Fruit fly (Drosophila melanogaster) whole organism, embryonic: Measurements from ENCODE around the gene Psa.

Experiments
- Awh ChIP-seq: fragments of 200-800 bp; sonication (Bioruptor generic); IDR thresholded peaks from 2 replicates; pipeline ENCODE4, ENCODE4 v1.3.6; 2022; ENCODE audit warnings: missing biosample characterization, missing genetic modification characterization
- CG10654 ChIP-seq: fragments of 200-800 bp; sonication (Bioruptor generic); optimal IDR thresholded peaks from 2 replicates; lab custom pipeline; 2016; ENCODE audit warnings: missing biosample characterization, missing genetic modification characterization
- CG11398 ChIP-seq: fragments of 200-800 bp; sonication (Bioruptor generic); optimal IDR thresholded peaks from 2 replicates; lab custom pipeline; 2016; ENCODE audit warnings: missing biosample characterization, missing genetic modification characterization
- CG12299 ChIP-seq: fragments of 200-800 bp; sonication (Bioruptor generic); optimal IDR thresholded peaks from 2 replicates; lab custom pipeline; 2018; ENCODE audit warnings: missing biosample characterization, mild to moderate bottlenecking, missing genetic modification characterization
- CG14860 ChIP-seq: fragments of 200-800 bp; sonication (Bioruptor generic); IDR thresholded peaks from 3 replicates; pipeline ENCODE4 v1.3.6; 2022; ENCODE audit warnings: missing biosample characterization, missing genetic modification characterization; ENCODE audit not compliant: partially characterized antibody
- CG15011 ChIP-seq: fragments of 200-800 bp; sonication (Bioruptor generic); optimal IDR thresholded peaks from 3 replicates; lab custom pipeline; 2018; ENCODE audit warnings: missing biosample characterization, mild to moderate bottlenecking, missing genetic modification characterization
- CG1602 ChIP-seq: fragments of 200-800 bp; sonication (Bioruptor generic); optimal IDR thresholded peaks from 3 replicates; lab custom pipeline; 2016; ENCODE audit warnings: missing biosample characterization, missing genetic modification characterization
- CG1647 ChIP-seq: fragments of 200-800 bp; sonication (Bioruptor generic); optimal IDR thresholded peaks from 3 replicates; lab custom pipeline; 2016; ENCODE audit warnings: missing biosample characterization, missing genetic modification characterization
- CG17568 ChIP-seq: fragments of 200-800 bp; sonication (Bioruptor generic); optimal IDR thresholded peaks from 2 replicates; lab custom pipeline; 2018; ENCODE audit warnings: missing biosample characterization, mild to moderate bottlenecking, missing genetic modification characterization, moderate library complexity
- CG17912 ChIP-seq: fragments of 200-800 bp; sonication (Bioruptor generic); optimal IDR thresholded peaks from 2 replicates; lab custom pipeline; 2018; ENCODE audit warnings: missing biosample characterization, mild to moderate bottlenecking, missing genetic modification characterization
- CG18011 ChIP-seq: fragments of 200-800 bp; sonication (Bioruptor generic); optimal IDR thresholded peaks from 2 replicates; lab custom pipeline; 2017; ENCODE audit warnings: missing biosample characterization, missing genetic modification characterization, mild to moderate bottlenecking, moderate library complexity, missing genotype
- CG2202 ChIP-seq: fragments of 200-800 bp; sonication (Bioruptor generic); optimal IDR thresholded peaks from 2 replicates; lab custom pipeline; 2018; ENCODE audit warnings: missing biosample characterization, mild to moderate bottlenecking, missing genetic modification characterization
- CG2875 ChIP-seq: fragments of 200-800 bp; sonication (Bioruptor generic); optimal IDR thresholded peaks from 2 replicates; lab custom pipeline; 2017; ENCODE audit warnings: missing biosample characterization, mild to moderate bottlenecking, missing genetic modification characterization, missing genetic modification reagents
- CG32772 ChIP-seq: fragments of 200-800 bp; sonication (Bioruptor generic); IDR thresholded peaks from 2 replicates; pipeline ENCODE4 v1.3.6; 2022; ENCODE audit warnings: missing biosample characterization, missing genetic modification characterization
- CG34224 ChIP-seq: fragments of 200-800 bp; sonication (Bioruptor generic); IDR thresholded peaks from 3 replicates; pipeline ENCODE4 v1.3.6; 2022; ENCODE audit warnings: missing biosample characterization, missing genetic modification characterization; ENCODE audit not compliant: partially characterized antibody
- CG34422 ChIP-seq: fragments of 200-800 bp; sonication (Bioruptor generic); IDR thresholded peaks from 3 replicates; pipeline ENCODE4 v1.3.6; 2022; ENCODE audit warnings: missing biosample characterization, missing genetic modification characterization
- CG4854 ChIP-seq: fragments of 200-800 bp; sonication (Bioruptor generic); optimal IDR thresholded peaks from 2 replicates; lab custom pipeline; 2016; ENCODE audit warnings: missing biosample characterization, missing genetic modification characterization, inconsistent platforms
- CG6791 ChIP-seq: fragments of 200-800 bp; sonication (Bioruptor generic); IDR thresholded peaks from 3 replicates; pipeline ENCODE4 v1.3.6; 2022; ENCODE audit warnings: missing biosample characterization, missing genetic modification characterization; ENCODE audit not compliant: partially characterized antibody
- Dbx ChIP-seq: fragments of 200-800 bp; sonication (Bioruptor generic); IDR thresholded peaks from 3 replicates; pipeline ENCODE4 v1.3.6; 2022; ENCODE audit warnings: missing biosample characterization, missing genetic modification characterization
- Dp ChIP-seq: fragments of 200-800 bp; sonication (Bioruptor generic); optimal IDR thresholded peaks from 2 replicates; lab custom pipeline; 2018; ENCODE audit warnings: missing biosample characterization, mild to moderate bottlenecking, missing genetic modification characterization, moderate library complexity
- GATAe ChIP-seq: fragments of 200-800 bp; sonication (Bioruptor generic); conservative IDR thresholded peaks from 2 replicates; pipeline ENCODE4 v1.3.6; 2022; ENCODE audit warnings: missing biosample characterization, missing genetic modification characterization
- HmgZ ChIP-seq: fragments of 200-800 bp; sonication (Bioruptor generic); optimal IDR thresholded peaks from 2 replicates; lab custom pipeline; 2018; ENCODE audit warnings: missing biosample characterization, mild to moderate bottlenecking, missing genetic modification characterization
- Lhr ChIP-seq: fragments of 200-800 bp; sonication (Bioruptor generic); optimal IDR thresholded peaks from 3 replicates; lab custom pipeline; 2017; ENCODE audit warnings: mild to moderate bottlenecking, missing biosample characterization, missing genetic modification reagents, missing genetic modification characterization
- MTF-1 ChIP-seq: fragments of 200-800 bp; sonication (Bioruptor generic); optimal IDR thresholded peaks from 2 replicates; lab custom pipeline; 2018; ENCODE audit warnings: missing biosample characterization, mild to moderate bottlenecking, missing genetic modification characterization, borderline replicate concordance
- Meics ChIP-seq: fragments of 200-800 bp; sonication (Bioruptor generic); optimal IDR thresholded peaks from 2 replicates; lab custom pipeline; 2017; ENCODE audit warnings: missing biosample characterization, mild to moderate bottlenecking, missing genetic modification characterization
- Mes4 ChIP-seq: fragments of 200-800 bp; sonication (Bioruptor generic); optimal IDR thresholded peaks from 2 replicates; lab custom pipeline; 2016; ENCODE audit warnings: missing biosample characterization, missing genetic modification characterization
- NC2β ChIP-seq: fragments of 200-800 bp; sonication (Bioruptor generic); optimal IDR thresholded peaks from 2 replicates; lab custom pipeline; 2016; ENCODE audit warnings: missing biosample characterization, missing genetic modification characterization
- Neu2 ChIP-seq: fragments of 200-800 bp; sonication (Bioruptor generic); optimal IDR thresholded peaks from 3 replicates; lab custom pipeline; 2016; ENCODE audit warnings: missing biosample characterization, missing genetic modification characterization, borderline replicate concordance
- Rx ChIP-seq: fragments of 200-800 bp; sonication (Bioruptor generic); IDR thresholded peaks from 2 replicates; pipeline ENCODE4 v1.3.6; 2022; ENCODE audit warnings: missing biosample characterization, missing genetic modification characterization
- Sin3A ChIP-seq: fragments of >200 bp; optimal IDR thresholded peaks from 2 replicates; lab custom pipeline; 2018
- Sry-β ChIP-seq: fragments of 200-800 bp; sonication (Bioruptor generic); optimal IDR thresholded peaks from 2 replicates; lab custom pipeline; 2018; ENCODE audit warnings: missing biosample characterization, mild to moderate bottlenecking, missing genetic modification characterization, moderate library complexity
- Vsx1 ChIP-seq: fragments of 200-800 bp; sonication (Bioruptor generic); optimal IDR thresholded peaks from 2 replicates; lab custom pipeline; 2017; ENCODE audit warnings: missing biosample characterization, mild to moderate bottlenecking, missing genetic modification characterization, missing genetic modification reagents
- abd-A ChIP-seq: fragments of 200-800 bp; sonication (Bioruptor generic); optimal IDR thresholded peaks from 3 replicates; lab custom pipeline; 2019; ENCODE audit warnings: missing biosample characterization, mild to moderate bottlenecking, missing genetic modification characterization, moderate library complexity
- ara ChIP-seq: fragments of 200-800 bp; sonication (Bioruptor generic); IDR thresholded peaks from 2 replicates; pipeline ENCODE4 v1.3.6; 2022; ENCODE audit warnings: missing biosample characterization, missing genetic modification characterization
- cas ChIP-seq: fragments of 200-800 bp; sonication (Bioruptor generic); IDR thresholded peaks from 2 replicates; pipeline ENCODE4 v1.3.6; 2022; ENCODE audit warnings: missing biosample characterization, missing genetic modification characterization
- dm ChIP-seq: fragments of 200-800 bp; sonication (Bioruptor generic); optimal IDR thresholded peaks from 3 replicates; lab custom pipeline; 2016; ENCODE audit warnings: missing biosample characterization, missing genetic modification characterization
- eve ChIP-seq, 2 experiments: fragments of >200 bp; optimal IDR thresholded peaks; 2 replicates each; lab custom pipeline; 2017; ENCODE audit warnings: missing biosample characterization in 2 of 2, missing genetic modification characterization in 2 of 2
- fd3F ChIP-seq: fragments of 200-800 bp; sonication (Bioruptor generic); optimal IDR thresholded peaks from 2 replicates; lab custom pipeline; 2018; ENCODE audit warnings: missing biosample characterization, mild to moderate bottlenecking, missing genetic modification characterization, moderate library complexity
- her ChIP-seq: fragments of 200-800 bp; sonication (Bioruptor generic); optimal IDR thresholded peaks from 2 replicates; lab custom pipeline; 2016; ENCODE audit warnings: missing biosample characterization, missing genetic modification characterization
- insv ChIP-seq, 2 experiments: fragments of 200-800 bp; sonication (Bioruptor generic); optimal IDR thresholded peaks; 3 replicates each; lab custom pipeline; 2016 to 2018; ENCODE audit warnings: missing biosample characterization in 2 of 2, missing genetic modification characterization in 2 of 2
- jing ChIP-seq: fragments of 200-800 bp; sonication (Bioruptor generic); optimal IDR thresholded peaks from 2 replicates; lab custom pipeline; 2018; ENCODE audit warnings: missing biosample characterization, mild to moderate bottlenecking, missing genetic modification characterization
- knrl ChIP-seq: fragments of 200-800 bp; sonication (Bioruptor generic); IDR thresholded peaks from 3 replicates; pipeline ENCODE4 v1.3.6; 2022; ENCODE audit warnings: missing biosample characterization, missing genetic modification characterization; ENCODE audit not compliant: partially characterized antibody
- p53 ChIP-seq: fragments of 200-800 bp; sonication (Bioruptor generic); optimal IDR thresholded peaks from 2 replicates; lab custom pipeline; 2016; ENCODE audit warnings: missing biosample characterization, missing genetic modification characterization
- pnt ChIP-seq: fragments of 200-800 bp; sonication (Bioruptor generic); optimal IDR thresholded peaks from 3 replicates; lab custom pipeline; 2016; ENCODE audit warnings: missing biosample characterization, missing genetic modification characterization
- schlank ChIP-seq: fragments of 200-800 bp; sonication (Bioruptor generic); optimal IDR thresholded peaks from 2 replicates; lab custom pipeline; 2018; ENCODE audit warnings: missing biosample characterization, mild to moderate bottlenecking, missing genetic modification characterization
- tap ChIP-seq: fragments of 200-800 bp; optimal IDR thresholded peaks from 3 replicates; lab custom pipeline; 2019; ENCODE audit warnings: missing biosample characterization, mild to moderate bottlenecking, missing genetic modification characterization, moderate library complexity
- toy ChIP-seq: fragments of 200-800 bp; sonication (Bioruptor generic); IDR thresholded peaks from 2 replicates; pipeline ENCODE4 v1.3.6; 2022; ENCODE audit warnings: missing biosample characterization, missing genetic modification characterization
- twi ChIP-seq: fragments of 200-800 bp; optimal IDR thresholded peaks from 2 replicates; lab custom pipeline; 2019; ENCODE audit warnings: missing biosample characterization, mild to moderate bottlenecking, missing genetic modification characterization, moderate library complexity
- wdn ChIP-seq: fragments of 200-800 bp; sonication (Bioruptor generic); IDR thresholded peaks from 2 replicates; pipeline ENCODE4 v1.3.6; 2022; ENCODE audit warnings: missing biosample characterization, missing genetic modification characterization
- zf30C ChIP-seq: fragments of 200-800 bp; sonication (Bioruptor generic); optimal IDR thresholded peaks from 3 replicates; lab custom pipeline; 2018; ENCODE audit warnings: missing biosample characterization, mild to moderate bottlenecking, missing genetic modification characterization

Psa gene

dm6 chr3L:1558178-1558788 is 55.6 kb downstream of the Psa start, which contains the start of the genes Pex10 and CG12099 (continued):
- peak; percentile 91 for TF ChIP-seq GATAe
- peak; percentile 87 for TF ChIP-seq ara (GFP tag; lab: Robert Waterston, UW)
- peak; percentile 95 for TF ChIP-seq CG34422 (GFP tag; lab: Robert Waterston, UW)
- TF ChIP-seq CG18011, result peak; percentile 74
- peak; percentile 60 for TF ChIP-seq CG2875 (GFP tag; lab: Kevin White, UChicago)
- TF ChIP-seq Awh, result peak; percentile 77
- peak; percentile 84 for TF ChIP-seq HmgZ (tag; lab: Kevin White, UChicago)
- no peak for TF ChIP-seq abd-A
- TF ChIP-seq wdn (GFP tag; lab: Robert Waterston, UW), result peak; percentile 86
- peak; percentile 66 for TF ChIP-seq Lhr (GFP tag; lab: Kevin White, UChicago)
- no peak for TF ChIP-seq her
- TF ChIP-seq CG12299 (tag; lab: Kevin White, UChicago), result peak; percentile 80
- peak; percentile 37 for TF ChIP-seq Mes4 (GFP tag; lab: Kevin White, UChicago)
- peak; percentile 90 for TF ChIP-seq CG1602 (GFP tag; lab: Kevin White, UChicago)
- TF ChIP-seq toy (GFP tag; lab: Robert Waterston, UW), result peak; percentile 48; the same call in 1 of the 2 replicates
- TF ChIP-seq jing (GFP tag; lab: Kevin White, UChicago), result no peak
- TF ChIP-seq CG14860 (GFP tag; lab: Robert Waterston, UW), result peak; percentile 96
- TF ChIP-seq schlank (tag; lab: Kevin White, UChicago), result peak; percentile 74
- no peak for TF ChIP-seq eve (GFP tag; optimal IDR thresholded peaks at IDR 0.05; lab: Kevin White, UChicago)
- TF ChIP-seq tap (tag; lab: Kevin White, UChicago), result peak; percentile 71
- peak; percentile 83 for TF ChIP-seq twi (tag; lab: Kevin White, UChicago)
- TF ChIP-seq CG4854 (GFP tag; lab: Kevin White, UChicago), result peak; percentile 74
- TF ChIP-seq Vsx1 (GFP tag; lab: Kevin White, UChicago), result no peak
- TF ChIP-seq CG6791 (GFP tag; lab: Robert Waterston, UW), result peak; percentile 86
- TF ChIP-seq p53 (GFP tag; lab: Kevin White, UChicago), result peak; percentile 36
- peak; percentile 83 for TF ChIP-seq Rx (GFP tag; lab: Robert Waterston, UW)
- TF ChIP-seq CG11398 (GFP tag; lab: Kevin White, UChicago), result no peak
- TF ChIP-seq CG10654, result peak; percentile 87
- TF ChIP-seq pnt, result peak; percentile 65
- TF ChIP-seq zf30C (GFP tag; lab: Kevin White, UChicago), result no peak
- TF ChIP-seq Sin3A, result peak; percentile 87
- TF ChIP-seq CG32772 (GFP tag; lab: Robert Waterston, UW), result peak; percentile 91
- peak; percentile 69 for TF ChIP-seq CG2202
- peak; percentile 94 for TF ChIP-seq Dbx (GFP tag; lab: Robert Waterston, UW)
- peak; percentile 97 for TF ChIP-seq knrl (GFP tag; lab: Robert Waterston, UW)
- TF ChIP-seq MTF-1, result no peak
- peak; percentile 79 for TF ChIP-seq CG1647 (GFP tag; lab: Kevin White, UChicago)
- no peak for TF ChIP-seq CG15011 (GFP tag; lab: Kevin White, UChicago)
- peak; percentile 33 for TF ChIP-seq Dp (GFP tag; lab: Kevin White, UChicago)
- peak; percentile 82 for TF ChIP-seq fd3F (GFP tag; lab: Kevin White, UChicago)
- peak; percentile 86 for TF ChIP-seq cas (GFP tag; lab: Robert Waterston, UW)
- TF ChIP-seq Sry-β, result peak; percentile 64
- TF ChIP-seq CG17568, result no peak
- peak; percentile 89 for TF ChIP-seq CG34224 (GFP tag; lab: Robert Waterston, UW)
- TF ChIP-seq NC2β, result peak; percentile 27
- TF ChIP-seq Neu2 (GFP tag; lab: Kevin White, UChicago), result no peak
- TF ChIP-seq CG17912 (GFP tag; lab: Kevin White, UChicago), result peak; percentile 46
- peak; percentile 84 for TF ChIP-seq Meics (GFP tag; lab: Kevin White, UChicago)
- TF ChIP-seq insv (GFP tag; optimal IDR thresholded peaks at IDR 0.05; lab: Kevin White, UChicago), result peak in 1 of 2 experiments; percentile 69
- TF ChIP-seq dm (GFP tag; lab: Kevin White, UChicago), result peak; percentile 61
